Worm (Caenorhabditis elegans): ENCODE results near the gene unc-7.

The unc-7 gene

DNA sequence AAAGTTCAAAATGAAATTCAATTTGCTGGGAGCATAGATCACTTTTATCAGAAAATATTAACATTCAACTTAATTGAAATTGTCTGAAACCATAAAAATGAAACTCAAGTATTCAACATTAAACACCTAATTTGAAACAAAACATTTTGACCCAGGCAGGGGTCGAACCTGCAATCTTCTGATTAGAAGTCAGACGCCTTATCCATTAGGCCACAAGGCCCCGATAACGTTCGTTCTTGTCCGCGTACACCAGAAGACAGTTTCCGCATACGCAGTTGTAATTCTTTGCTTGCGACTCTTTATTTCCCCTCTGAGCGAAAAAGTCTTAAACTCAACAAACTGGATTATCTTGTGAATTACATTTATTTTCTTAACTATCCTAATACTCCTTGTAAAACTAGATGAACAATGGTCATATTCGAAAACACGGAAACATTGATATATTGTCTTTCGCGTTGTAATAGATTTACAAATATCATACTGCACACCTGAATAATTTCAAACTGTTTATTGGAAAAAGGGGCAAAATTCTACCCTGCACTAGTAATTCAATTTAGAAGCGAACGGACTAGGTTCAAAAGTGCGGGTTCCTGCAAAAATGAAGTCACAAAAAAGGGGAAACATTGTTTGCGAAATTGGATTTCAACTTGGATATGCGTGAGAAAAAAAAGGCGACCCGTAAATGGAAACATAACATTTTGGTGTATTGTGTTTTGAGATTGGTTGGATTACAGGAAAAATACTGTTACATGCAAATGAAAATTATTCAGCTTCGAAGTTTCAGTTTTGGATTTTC lies 927 bp downstream of the unc-7 start:
- TF ChIP-seq T26A8.4 (GFP tag; IDR thresholded peaks at IDR 0.05) (peak; percentile 55; the same call in 1 of the 2 replicates), spr-1 (tag; optimal IDR thresholded peaks at IDR 0.05) (peak; percentile 8), nhr-10 (tag; optimal IDR thresholded peaks at IDR 0.05) (no peak), nhr-77 (tag; optimal IDR thresholded peaks at IDR 0.05) (no peak), lin-1 (GFP tag; IDR thresholded peaks at IDR 0.05) (peak; percentile 55; the same call in 1 of the 2 replicates), Y75B8A.6 (GFP tag; IDR thresholded peaks at IDR 0.05) (no peak), madf-9 (GFP tag; conservative IDR thresholded peaks at IDR 0.05) (0 out of 2 replicates have a peak, but pooled peaks have one; percentile 54), dmd-8 (GFP tag; IDR thresholded peaks at IDR 0.05) (peak; percentile 83), gei-8 (GFP tag; optimal IDR thresholded peaks at IDR 0.05) (peak; percentile 51), T20F7.1 (GFP tag; optimal IDR thresholded peaks at IDR 0.05) (no peak), php-3 (GFP tag; IDR thresholded peaks at IDR 0.05) (peak; percentile 39; the same call in 1 of the 2 replicates), daf-19 (GFP tag; conservative IDR thresholded peaks at IDR 0.05) (peak; percentile 57; the same call in 1 of the 2 replicates), dmd-6 (GFP tag; IDR thresholded peaks at IDR 0.05) (peak; percentile 40), zip-2 (tag; optimal IDR thresholded peaks at IDR 0.05) (peak; percentile 17), daf-16 (GFP tag; optimal IDR thresholded peaks at IDR 0.05) (peak in 1 of 2 experiments; percentile 71), daf-16 (tag; optimal IDR thresholded peaks at IDR 0.05) (no peak), zfp-2 (tag; optimal IDR thresholded peaks at IDR 0.05) (no peak), zip-11 (GFP tag; IDR thresholded peaks at IDR 0.05) (no peak), mep-1 (tag; optimal IDR thresholded peaks at IDR 0.05) (peak; percentile 48), ceh-44 (GFP tag; IDR thresholded peaks at IDR 0.05) (0 out of 2 replicates have a peak, but pooled peaks have one; percentile 21), aly-2 (tag; optimal IDR thresholded peaks at IDR 0.05) (no peak), mdl-1 (tag; optimal IDR thresholded peaks at IDR 0.05) (no peak), nhr-41 (GFP tag; IDR thresholded peaks at IDR 0.05) (0 out of 2 replicates have a peak, but pooled peaks have one; percentile 48), hlh-30 (tag; optimal IDR thresholded peaks at IDR 0.05; ENCODE audit: insufficient read depth) (no peak), lin-39 (tag; optimal IDR thresholded peaks at IDR 0.05) (no peak), attf-4 (tag; optimal IDR thresholded peaks at IDR 0.05) (no peak), F10B5.3 (tag; optimal IDR thresholded peaks at IDR 0.05) (no peak), aha-1 (tag) (peak; percentile 91), unc-39 (tag; optimal IDR thresholded peaks at IDR 0.05) (no peak), Y5F2A.4 (GFP tag; optimal IDR thresholded peaks at IDR 0.05) (no peak), Y48G9A.11 (GFP tag; IDR thresholded peaks at IDR 0.05) (peak; percentile 68), jun-1 (tag; optimal IDR thresholded peaks at IDR 0.05) (no peak), hlh-11 (tag; optimal IDR thresholded peaks at IDR 0.05) (peak; percentile 40), dve-1 (tag; optimal IDR thresholded peaks at IDR 0.05; ENCODE audit: insufficient read depth) (no peak), ZK337.2 (GFP tag; IDR thresholded peaks at IDR 0.05) (peak; percentile 48; the same call in 1 of the 2 replicates), cey-2 (tag; optimal IDR thresholded peaks at IDR 0.05; ENCODE audit: borderline replicate concordance, insufficient read depth) (no peak), lir-3 (tag; optimal IDR thresholded peaks at IDR 0.05) (no peak), madf-5 (GFP tag; IDR thresholded peaks at IDR 0.05) (0 out of 4 replicates have a peak, but pooled peaks of 1 of the 2 experiments have one; percentile 64), lin-15B (tag; optimal IDR thresholded peaks at IDR 0.05) (no peak), duxl-1 (tag; optimal IDR thresholded peaks at IDR 0.05; ENCODE audit: poor library complexity) (peak; percentile 70), dmd-9 (GFP tag; IDR thresholded peaks at IDR 0.05) (0 out of 2 replicates have a peak, but pooled peaks have one; percentile 44), lin-13 (GFP tag; optimal IDR thresholded peaks at IDR 0.05) (peak; percentile 50), ctbp-1 (GFP tag; IDR thresholded peaks at IDR 0.05) (0 out of 2 replicates have a peak, but pooled peaks have one; percentile 53), nhr-111 (GFP tag; optimal IDR thresholded peaks at IDR 0.05) (peak; percentile 63), ces-1 (GFP tag; optimal IDR thresholded peaks at IDR 0.05) (peak; percentile 47), vab-7 (GFP tag; IDR thresholded peaks at IDR 0.05) (peak; percentile 82), dpl-1 (GFP tag; optimal IDR thresholded peaks at IDR 0.05) (no peak), Y105C5A.15 (GFP tag; IDR thresholded peaks at IDR 0.05) (peak; percentile 62; the same call in 1 of the 2 replicates)

All from whole organism, L4 larva.